Fruit fly (Drosophila melanogaster): Measurements from ENCODE around the gene Syn.

Syn gene

DNA sequence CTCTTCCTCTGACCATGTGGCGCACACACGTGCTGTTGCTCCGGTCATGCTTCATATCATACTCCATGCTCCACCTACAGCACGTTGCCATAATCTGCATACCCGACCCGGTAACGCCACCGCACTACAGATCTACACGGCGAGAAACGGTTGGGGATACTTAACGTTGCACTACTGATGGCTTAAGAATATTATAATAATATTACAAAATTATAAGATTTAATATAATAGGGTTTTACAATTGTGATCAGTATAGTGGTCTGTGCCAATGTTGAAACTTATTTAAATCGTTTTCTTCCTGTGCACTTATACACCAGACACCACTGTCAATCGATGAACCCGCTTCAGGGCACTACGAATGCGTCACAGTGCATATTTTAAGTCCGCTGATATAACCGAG lies 22.9 kb downstream of the Syn start (continued):
- TF ChIP-seq unc-4 (GFP tag; IDR thresholded peaks at IDR 0.05; ENCODE audit: partially characterized antibody) (no peak), CG9817 (tag; optimal IDR thresholded peaks at IDR 0.05) (peak; percentile 58), CG7271 (tag; optimal IDR thresholded peaks at IDR 0.05) (no peak), CG15601 (tag; optimal IDR thresholded peaks at IDR 0.05) (no peak), CG3995 (GFP tag; optimal IDR thresholded peaks at IDR 0.05) (no peak), az2 (GFP tag; optimal IDR thresholded peaks at IDR 0.05) (peak; percentile 65), HmgD (GFP tag; optimal IDR thresholded peaks at IDR 0.05) (no peak), CG4360 (GFP tag; IDR thresholded peaks at IDR 0.05) (0 out of 2 replicates have a peak, but pooled peaks have one; percentile 51), Kr (GFP tag; optimal IDR thresholded peaks at IDR 0.05) (no peak), CG7745 (tag; optimal IDR thresholded peaks at IDR 0.05) (no peak), aop (GFP tag; IDR thresholded peaks at IDR 0.05) (no peak), gsb (GFP tag; IDR thresholded peaks at IDR 0.05) (0 out of 2 replicates have a peak, but pooled peaks have one; percentile 18), zfh2 (GFP tag; optimal IDR thresholded peaks at IDR 0.05) (no peak), sens-2 (GFP tag; IDR thresholded peaks at IDR 0.05) (peak; percentile 74), fru (optimal IDR thresholded peaks at IDR 0.05) (no peak), CG33557 (GFP tag; optimal IDR thresholded peaks at IDR 0.05) (no peak), Gug (GFP tag; IDR thresholded peaks at IDR 0.05) (peak; percentile 62), lab (GFP tag; optimal IDR thresholded peaks at IDR 0.05) (peak; percentile 74), NC2α (GFP tag; optimal IDR thresholded peaks at IDR 0.05) (no peak), ac (GFP tag; optimal IDR thresholded peaks at IDR 0.05) (no peak), peb (GFP tag; IDR thresholded peaks at IDR 0.05) (peak; percentile 50; the same call in 1 of the 2 replicates), lola (GFP tag; optimal IDR thresholded peaks at IDR 0.05) (no peak), cad (GFP tag; optimal IDR thresholded peaks at IDR 0.05) (no peak), CkIIα-i1 (GFP tag; IDR thresholded peaks at IDR 0.05) (0 out of 2 replicates have a peak, but pooled peaks have one; percentile 12), ken (GFP tag; IDR thresholded peaks at IDR 0.05) (peak; percentile 75; the same call in 1 of the 3 replicates), dm (GFP tag; optimal IDR thresholded peaks at IDR 0.05) (no peak), lilli (GFP tag; optimal IDR thresholded peaks at IDR 0.05) (no peak), Pdp1 (GFP tag; optimal IDR thresholded peaks at IDR 0.05) (no peak), zfh1 (GFP tag; IDR thresholded peaks at IDR 0.05) (peak; percentile 64)

DNA sequence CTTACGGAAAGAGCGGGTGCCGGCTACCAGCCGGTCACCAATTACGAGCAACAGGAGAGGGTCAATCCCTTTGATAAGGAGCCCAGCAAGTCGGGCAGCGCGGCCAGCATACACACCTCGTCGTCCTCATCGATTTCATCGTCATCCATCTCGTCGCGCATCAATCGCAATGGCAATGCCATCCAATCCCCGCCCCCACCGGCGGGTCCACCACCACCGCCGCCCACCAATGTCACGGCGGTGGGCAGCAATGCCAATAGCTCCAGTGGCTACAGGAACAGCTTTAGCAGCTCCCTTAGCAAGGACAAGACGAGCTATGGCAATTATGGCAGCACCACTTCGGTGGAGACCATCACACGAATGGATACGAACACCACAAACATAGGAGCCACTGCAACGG lies 27.5 kb downstream of the Syn start:
- TF ChIP-seq Bdp1 (GFP tag; optimal IDR thresholded peaks at IDR 0.05) (no peak), Bgb (GFP tag; IDR thresholded peaks at IDR 0.05; ENCODE audit: partially characterized antibody) (no peak), Hr39 (optimal IDR thresholded peaks at IDR 0.05) (peak; percentile 12), Hmx (GFP tag; optimal IDR thresholded peaks at IDR 0.05) (no peak)

DNA sequence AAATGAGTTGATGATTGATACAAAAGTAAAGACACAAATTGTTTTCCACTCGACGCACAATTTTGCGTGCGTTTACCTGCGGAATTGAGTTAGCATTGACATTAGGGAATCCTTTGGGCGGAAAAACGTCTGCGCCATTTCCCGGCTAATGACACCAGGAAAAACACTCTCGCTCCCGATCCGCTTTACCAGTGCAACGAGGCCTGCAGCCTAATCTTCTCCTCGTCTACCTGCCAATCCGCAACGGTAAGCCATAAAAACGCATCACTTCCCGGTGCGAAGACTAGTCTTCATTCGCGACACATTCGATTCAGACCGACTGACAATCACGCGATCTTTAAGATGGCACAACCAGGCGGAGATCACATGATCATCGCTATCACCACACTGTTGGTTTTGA lies 31.9 kb downstream of the Syn start, which contains the start of gene CG12420:
Gene CG12420 (plus strand): TSS at position 283 of the 400 bp plus-strand sequence.
- no peak for TF ChIP-seq prd (optimal IDR thresholded peaks at IDR 0.05)
- TF ChIP-seq prd (GFP tag; IDR thresholded peaks at IDR 0.05) = 0 out of 3 replicates have a peak, but pooled peaks have one; percentile 30
- TF ChIP-seq sr (GFP tag; IDR thresholded peaks at IDR 0.05) = no peak
- peak in 1 of 2 experiments; percentile 49 for TF ChIP-seq tll (GFP tag; optimal IDR thresholded peaks at IDR 0.05)
- TF ChIP-seq MESR4 (GFP tag; optimal IDR thresholded peaks at IDR 0.05) = no peak
- TF ChIP-seq zen (tag; optimal IDR thresholded peaks at IDR 0.05) = peak; percentile 95
- TF ChIP-seq cad (GFP tag; optimal IDR thresholded peaks at IDR 0.05) = peak; percentile 69
- TF ChIP-seq YL-1 (GFP tag; optimal IDR thresholded peaks at IDR 0.05) = no peak
- TF ChIP-seq da (GFP tag; optimal IDR thresholded peaks at IDR 0.05) = no peak
- TF ChIP-seq CG15479 (GFP tag; optimal IDR thresholded peaks at IDR 0.05) = peak; percentile 85
- no peak for TF ChIP-seq mld (GFP tag; IDR thresholded peaks at IDR 0.05; ENCODE audit: partially characterized antibody)

Data from whole organism, embryonic.